Fruit fly (Drosophila melanogaster): ENCODE measurements around the gene Lip4.

Gene Lip4

dm6 chr2L:10483073-10483472, 44.3 kb upstream of the Lip4 start, which contains the start of gene Grip75 (continued):
- TF ChIP-seq twi (tag; optimal IDR thresholded peaks at IDR 0.05) = peak; percentile 32
- peak; percentile 56; the same call in 2 of the 3 replicates for TF ChIP-seq CG16813 (GFP tag; IDR thresholded peaks at IDR 0.05; ENCODE audit: partially characterized antibody)
- TF ChIP-seq Dp (GFP tag; optimal IDR thresholded peaks at IDR 0.05) = peak; percentile 95
- peak; percentile 58 for TF ChIP-seq Scr (GFP tag; IDR thresholded peaks at IDR 0.05; ENCODE audit: partially characterized antibody)
- no peak for TF ChIP-seq ase (GFP tag; IDR thresholded peaks at IDR 0.05)
- no peak for TF ChIP-seq CG16863 (GFP tag; optimal IDR thresholded peaks at IDR 0.05)
- no peak for TF ChIP-seq bigmax (GFP tag; optimal IDR thresholded peaks at IDR 0.05)
- peak; percentile 74 for TF ChIP-seq CG13287 (GFP tag; IDR thresholded peaks at IDR 0.05; ENCODE audit: partially characterized antibody)
- TF ChIP-seq bowl (GFP tag; IDR thresholded peaks at IDR 0.05) = no peak
- TF ChIP-seq bbx (GFP tag; IDR thresholded peaks at IDR 0.05; ENCODE audit: partially characterized antibody) = peak; percentile 62
- peak; percentile 53 for TF ChIP-seq stwl (tag; optimal IDR thresholded peaks at IDR 0.05)
- peak in 1 of 2 experiments; percentile 51 for TF ChIP-seq crp (GFP tag; optimal IDR thresholded peaks at IDR 0.05)
- no peak for TF ChIP-seq CG10565 (GFP tag; optimal IDR thresholded peaks at IDR 0.05)
- peak; percentile 15 for TF ChIP-seq nerfin-1 (tag; optimal IDR thresholded peaks at IDR 0.05)
- no peak for TF ChIP-seq Chrac-16 (GFP tag; optimal IDR thresholded peaks at IDR 0.05)
- peak; percentile 99 for TF ChIP-seq wek (GFP tag; optimal IDR thresholded peaks at IDR 0.05)
- peak; percentile 11 for TF ChIP-seq gfzf (GFP tag; optimal IDR thresholded peaks at IDR 0.05)
- TF ChIP-seq nmo (GFP tag; optimal IDR thresholded peaks at IDR 0.05) = no peak
- TF ChIP-seq Dll (GFP tag; IDR thresholded peaks at IDR 0.05; ENCODE audit: partially characterized antibody) = peak; percentile 63; the same call in 3 of the 4 replicates
- TF ChIP-seq Neu2 (GFP tag; optimal IDR thresholded peaks at IDR 0.05; ENCODE audit: borderline replicate concordance) = no peak
- TF ChIP-seq onecut (GFP tag; IDR thresholded peaks at IDR 0.05) = no peak
- 0 out of 2 replicates have a peak, but pooled peaks have one; percentile 32 for TF ChIP-seq CG42726 (GFP tag; IDR thresholded peaks at IDR 0.05; ENCODE audit: partially characterized antibody)
- TF ChIP-seq CG18011 (GFP tag; optimal IDR thresholded peaks at IDR 0.05) = no peak
- no peak for TF ChIP-seq CG15011 (GFP tag; optimal IDR thresholded peaks at IDR 0.05)
- no peak for TF ChIP-seq CG43689 (GFP tag; IDR thresholded peaks at IDR 0.05)
- TF ChIP-seq Usf (GFP tag; optimal IDR thresholded peaks at IDR 0.05) = no peak
- 0 out of 2 replicates have a peak, but pooled peaks have one; percentile 20 for TF ChIP-seq CG2129 (GFP tag; IDR thresholded peaks at IDR 0.05; ENCODE audit: partially characterized antibody)
- no peak for TF ChIP-seq mirr (GFP tag; optimal IDR thresholded peaks at IDR 0.05)
- peak; percentile 21 for TF ChIP-seq sens (GFP tag)
- no peak for TF ChIP-seq Ptx1 (GFP tag; IDR thresholded peaks at IDR 0.05)
- TF ChIP-seq C15 (GFP tag; IDR thresholded peaks at IDR 0.05) = no peak
- no peak for TF ChIP-seq pb (GFP tag; optimal IDR thresholded peaks at IDR 0.05)
- TF ChIP-seq zen2 (GFP tag; IDR thresholded peaks at IDR 0.05; ENCODE audit: partially characterized antibody) = peak; percentile 51; the same call in 2 of the 3 replicates
- peak; percentile 56 for TF ChIP-seq CG15479 (GFP tag; optimal IDR thresholded peaks at IDR 0.05)
- no peak for TF ChIP-seq pan (optimal IDR thresholded peaks at IDR 0.05)
- no peak for TF ChIP-seq pan (GFP tag; optimal IDR thresholded peaks at IDR 0.05 in 1 of 2, IDR thresholded peaks at IDR 0.05 in 1 of 2)
- peak; percentile 41 for TF ChIP-seq CG2116 (GFP tag; optimal IDR thresholded peaks at IDR 0.05)
- TF ChIP-seq Mrtf (GFP tag; IDR thresholded peaks at IDR 0.05) = no peak
- TF ChIP-seq Med (GFP tag) = peak; percentile 66
- TF ChIP-seq CG15514 (GFP tag; optimal IDR thresholded peaks at IDR 0.05) = peak; percentile 72
- peak; percentile 75 for TF ChIP-seq CG6791 (GFP tag; IDR thresholded peaks at IDR 0.05; ENCODE audit: partially characterized antibody)
- TF ChIP-seq crol (GFP tag; IDR thresholded peaks at IDR 0.05) = no peak
- TF ChIP-seq Deaf1 (tag; optimal IDR thresholded peaks at IDR 0.05) = no peak
- TF ChIP-seq chn (GFP tag; optimal IDR thresholded peaks at IDR 0.05) = no peak
- peak; percentile 66; the same call in 1 of the 2 replicates for TF ChIP-seq nerfin-2 (GFP tag; IDR thresholded peaks at IDR 0.05; ENCODE audit: partially characterized antibody)
- TF ChIP-seq CG30020 (tag; optimal IDR thresholded peaks at IDR 0.05) = peak; percentile 21
- no peak for TF ChIP-seq CG15073 (GFP tag; optimal IDR thresholded peaks at IDR 0.05)
- no peak for TF ChIP-seq CG31441 (GFP tag; IDR thresholded peaks at IDR 0.05)
- no peak for TF ChIP-seq HmgZ (tag; optimal IDR thresholded peaks at IDR 0.05)
